Fruit fly (Drosophila melanogaster) whole organism: Measurements from ENCODE around the gene TM9SF3.

Experiments
- CG8478 ChIP-seq: fragments of >200 bp; optimal IDR thresholded peaks from 2 replicates; lab custom pipeline; 2018; ENCODE audit warnings: inconsistent platforms
- Dll ChIP-seq: fragments of >200 bp; optimal IDR thresholded peaks from 2 replicates; lab custom pipeline; 2017
- EcR ChIP-seq, 2 experiments: fragments of >200 bp; optimal IDR thresholded peaks; 2 replicates each; lab custom pipeline; 2017; ENCODE audit warnings: missing biosample characterization in 2 of 2, missing genetic modification characterization in 2 of 2, missing genetic modification reagents in 2 of 2
- pan ChIP-seq: fragments of >200 bp; optimal IDR thresholded peaks from 2 replicates; lab custom pipeline; 2017
- psq ChIP-seq: fragments of >200 bp; optimal IDR thresholded peaks from 2 replicates; lab custom pipeline; 2017
- usp ChIP-seq: fragments of >200 bp; optimal IDR thresholded peaks from 2 replicates; lab custom pipeline; 2017; ENCODE audit warnings: missing biosample characterization, missing genetic modification characterization, mixed read lengths

The TM9SF3 gene

dm6 chr3L:5633247-5634187, 29.7 kb upstream of the TM9SF3 start:
- TF ChIP-seq EcR (GFP tag; optimal IDR thresholded peaks at IDR 0.05; lab: Kevin White, UChicago) (peak in 1 of 2 experiments; percentile 99), usp (no peak)

DNA sequence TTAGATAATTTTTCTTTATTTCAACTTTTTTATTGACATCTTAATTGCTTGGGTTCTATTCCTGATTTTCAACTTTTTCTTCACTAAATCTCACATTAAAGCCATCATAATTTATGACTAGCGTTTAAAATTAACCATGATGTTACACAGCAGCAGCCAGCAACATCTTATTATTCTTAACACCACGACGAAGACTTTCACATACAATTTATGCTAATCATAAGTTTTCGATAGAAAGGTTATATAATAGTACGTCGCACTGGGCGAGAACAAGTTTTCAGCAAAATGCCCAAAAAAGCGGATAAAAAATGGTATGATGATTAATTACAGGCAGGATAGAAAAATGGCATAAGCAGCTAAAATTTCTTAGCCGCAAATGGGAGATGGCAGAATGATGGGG, 28.1 kb upstream of the TM9SF3 start:
- no peak for TF ChIP-seq pan (lab: Kevin White, UChicago)
- no peak for TF ChIP-seq psq (lab: Kevin White, UChicago)
- no peak for TF ChIP-seq usp
- TF ChIP-seq CG8478 = no peak
- TF ChIP-seq Dll (lab: Kevin White, UChicago) = no peak
- no peak for TF ChIP-seq EcR (GFP tag; optimal IDR thresholded peaks at IDR 0.05; lab: Kevin White, UChicago)

dm6 chr3L:5630608-5631080, 26.9 kb upstream of the TM9SF3 start, which contains the start of gene Blimp-1:
Blimp-1 (plus strand) TSS chr3L:5630983.
- TF ChIP-seq CG8478 (no peak), pan (lab: Kevin White, UChicago) (no peak), EcR (GFP tag; optimal IDR thresholded peaks at IDR 0.05; lab: Kevin White, UChicago) (peak in 1 of 2 experiments; percentile 72), Dll (lab: Kevin White, UChicago) (peak; percentile 88), usp (no peak)

dm6 chr3L:5630176-5630583, 26.4 kb upstream of the TM9SF3 start:
- TF ChIP-seq Dll (lab: Kevin White, UChicago) (no peak), CG8478 (no peak), EcR (GFP tag; optimal IDR thresholded peaks at IDR 0.05; lab: Kevin White, UChicago) (no peak), psq (lab: Kevin White, UChicago) (no peak), usp (no peak), pan (lab: Kevin White, UChicago) (no peak)

dm6 chr3L:5627816-5628215, 24.0 kb upstream of the TM9SF3 start:
- TF ChIP-seq psq (lab: Kevin White, UChicago) (no peak), CG8478 (no peak), pan (lab: Kevin White, UChicago) (no peak), Dll (lab: Kevin White, UChicago) (no peak), EcR (GFP tag; optimal IDR thresholded peaks at IDR 0.05; lab: Kevin White, UChicago) (peak; percentile 46 to 78)

- TF ChIP-seq Dll (lab: Kevin White, UChicago) (no peak), pan (lab: Kevin White, UChicago) (no peak), psq (lab: Kevin White, UChicago) (no peak), EcR (GFP tag; optimal IDR thresholded peaks at IDR 0.05; lab: Kevin White, UChicago) (no peak), CG8478 (no peak), usp (no peak)
Measured at dm6 chr3L:5626465-5626864, 22.7 kb upstream of the TM9SF3 start.

- TF ChIP-seq CG8478 (no peak), EcR (GFP tag; optimal IDR thresholded peaks at IDR 0.05; lab: Kevin White, UChicago) (peak; percentile 62 to 86), psq (lab: Kevin White, UChicago) (no peak), Dll (lab: Kevin White, UChicago) (no peak)
Measured at dm6 chr3L:5625121-5625667, 21.4 kb upstream of the TM9SF3 start.

dm6 chr3L:5623296-5623695, 19.5 kb upstream of the TM9SF3 start:
- TF ChIP-seq Dll (lab: Kevin White, UChicago) (no peak), pan (lab: Kevin White, UChicago) (no peak), psq (lab: Kevin White, UChicago) (no peak), EcR (GFP tag; optimal IDR thresholded peaks at IDR 0.05; lab: Kevin White, UChicago) (no peak), CG8478 (no peak), usp (no peak)

- TF ChIP-seq Dll (lab: Kevin White, UChicago) (peak; percentile 10), usp (no peak), EcR (GFP tag; optimal IDR thresholded peaks at IDR 0.05; lab: Kevin White, UChicago) (peak in 1 of 2 experiments; percentile 93)
Measured at dm6 chr3L:5621908-5622307, 18.1 kb upstream of the TM9SF3 start.

DNA sequence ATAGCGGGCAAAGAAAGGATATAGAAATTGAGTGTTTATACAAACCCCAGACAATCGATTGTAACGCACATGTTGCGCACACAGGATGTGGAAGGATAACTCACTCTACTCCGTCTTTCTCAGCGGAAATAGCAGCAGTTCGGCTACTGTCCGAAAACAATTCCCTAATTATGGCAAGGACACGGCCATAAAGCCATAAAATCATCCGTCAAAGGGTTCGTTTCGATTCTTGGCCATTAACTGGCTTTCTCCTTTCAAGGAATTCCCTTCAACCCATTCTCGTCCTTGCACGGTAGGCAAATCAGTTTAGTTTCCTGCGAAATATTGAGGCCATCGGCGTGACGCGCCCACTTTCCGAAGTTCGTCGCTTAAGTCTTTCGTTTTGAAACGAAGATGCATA, 17.7 kb upstream of the TM9SF3 start:
- TF ChIP-seq psq (lab: Kevin White, UChicago) = no peak
- TF ChIP-seq EcR (GFP tag; optimal IDR thresholded peaks at IDR 0.05; lab: Kevin White, UChicago) = no peak
- TF ChIP-seq CG8478 = no peak
- TF ChIP-seq usp = no peak
- TF ChIP-seq Dll (lab: Kevin White, UChicago) = no peak
- no peak for TF ChIP-seq pan (lab: Kevin White, UChicago)

dm6 chr3L:5618697-5619096, 14.9 kb upstream of the TM9SF3 start:
- TF ChIP-seq pan (lab: Kevin White, UChicago) (no peak), EcR (GFP tag; optimal IDR thresholded peaks at IDR 0.05; lab: Kevin White, UChicago) (peak; percentile 55 to 86)

- TF ChIP-seq EcR (GFP tag; optimal IDR thresholded peaks at IDR 0.05; lab: Kevin White, UChicago) = peak; percentile 41 to 71
- no peak for TF ChIP-seq CG8478
Measured at dm6 chr3L:5617395-5617794, 13.6 kb upstream of the TM9SF3 start.

- TF ChIP-seq CG8478 (no peak), usp (no peak), EcR (GFP tag; optimal IDR thresholded peaks at IDR 0.05; lab: Kevin White, UChicago) (peak; percentile 61 to 88), pan (lab: Kevin White, UChicago) (no peak)
Measured at dm6 chr3L:5616472-5616871, 12.7 kb upstream of the TM9SF3 start.
